Worm (Caenorhabditis elegans) whole organism, dauer: ENCODE data around the gene npr-9.

Experiments
- unc-62 ChIP-seq: sonication (generic microtip); optimal IDR thresholded peaks from 2 replicates; lab custom pipeline; 2017; ENCODE audit warnings: missing biosample characterization, missing genetic modification reagents, missing genetic modification characterization

Gene npr-9

ce11 chrX:11329424-11329823, at the start of gene npr-9:
Gene npr-9, plus strand, starts transcription at chrX:11329724.
- no peak for TF ChIP-seq unc-62 (GFP tag; lab: Kevin White, UChicago)

- TF ChIP-seq unc-62 (GFP tag; lab: Kevin White, UChicago), result no peak
These were observed 48.4 kb upstream of the npr-9 start, which contains the start of gene F38B2.6 for ce11 chrX:11281148-11281547. Gene F38B2.6, minus strand, starts transcription at chrX:11281248.

- TF ChIP-seq unc-62 (GFP tag; lab: Kevin White, UChicago), result no peak
These were observed 43.3 kb upstream of the npr-9 start, which contains the start of gene F38B2.3 for ce11 chrX:11286246-11286645. Gene F38B2.3, minus strand, starts transcription at chrX:11286346.

- TF ChIP-seq unc-62 (GFP tag; lab: Kevin White, UChicago), result no peak
These were observed 41.9 kb upstream of the npr-9 start, which contains the start of gene F38B2.4 for ce11 chrX:11287617-11288016. Gene F38B2.4, minus strand, starts transcription at chrX:11287717.

- no peak for TF ChIP-seq unc-62 (GFP tag; lab: Kevin White, UChicago)
These were observed 39.6 kb upstream of the npr-9 start for ce11 chrX:11289925-11290324.

- no peak for TF ChIP-seq unc-62 (GFP tag; lab: Kevin White, UChicago)
These were observed 39.0 kb upstream of the npr-9 start for ce11 chrX:11290528-11290927.

- no peak for TF ChIP-seq unc-62 (GFP tag; lab: Kevin White, UChicago)
These were observed 32.7 kb upstream of the npr-9 start, which contains the start of gene inx-2 for ce11 chrX:11296683-11297365. Gene inx-2, minus strand, starts transcription at chrX:11296733.

ce11 chrX:11299642-11300307, 29.7 kb upstream of the npr-9 start, which contains the start of the genes snrp-40.1 and F08G12.3:
Gene snrp-40.1, minus strand, starts transcription at chrX:11299784.
Gene F08G12.3, plus strand, starts transcription at chrX:11300257.
- no peak for TF ChIP-seq unc-62 (GFP tag; lab: Kevin White, UChicago)

- TF ChIP-seq unc-62 (GFP tag; lab: Kevin White, UChicago), result no peak
These were observed 23.8 kb upstream of the npr-9 start, which contains the start of gene F08G12.1 for ce11 chrX:11305773-11306172. Gene F08G12.1, minus strand, starts transcription at chrX:11305873.

- TF ChIP-seq unc-62 (GFP tag; lab: Kevin White, UChicago), result no peak
These were observed 22.5 kb upstream of the npr-9 start, which contains the start of gene vhl-1 for ce11 chrX:11307056-11307455. Gene vhl-1, plus strand, starts transcription at chrX:11307356.

- no peak for TF ChIP-seq unc-62 (GFP tag; lab: Kevin White, UChicago)
These were observed 19.2 kb upstream of the npr-9 start, which contains the start of gene F08G12.5 for ce11 chrX:11310285-11310838. Gene F08G12.5, minus strand, starts transcription at chrX:11310285.

- TF ChIP-seq unc-62 (GFP tag; lab: Kevin White, UChicago), result no peak
These were observed 14.1 kb upstream of the npr-9 start, which contains the start of gene F08G12.11 for ce11 chrX:11315392-11315791. Gene F08G12.11, minus strand, starts transcription at chrX:11315572.

- TF ChIP-seq unc-62 (GFP tag; lab: Kevin White, UChicago), result no peak
These were observed 12.8 kb upstream of the npr-9 start, which contains the start of gene nlp-57 for ce11 chrX:11316750-11317149. Gene nlp-57, plus strand, starts transcription at chrX:11317050.

- TF ChIP-seq unc-62 (GFP tag; lab: Kevin White, UChicago), result no peak
These were observed 11.6 kb upstream of the npr-9 start, which contains the start of gene hizr-1 for ce11 chrX:11317939-11318338. Gene hizr-1, plus strand, starts transcription at chrX:11318278.

ce11 chrX:11323225-11323624, 6.3 kb upstream of the npr-9 start:
- no peak for TF ChIP-seq unc-62 (GFP tag; lab: Kevin White, UChicago)

ce11 chrX:11324240-11324639, 5.3 kb upstream of the npr-9 start, which contains the start of gene asm-2:
Gene asm-2, minus strand, starts transcription at chrX:11324251.
- TF ChIP-seq unc-62 (GFP tag; lab: Kevin White, UChicago), result no peak
